Worm (Caenorhabditis elegans): ENCODE data around the gene fbxa-151.
"Not testable (repeated sequence)": the region's sequence is repeated elsewhere in the genome, so short reads cannot be mapped to it uniquely, and the experiment has no call there.

fbxa-151 gene

DNA sequence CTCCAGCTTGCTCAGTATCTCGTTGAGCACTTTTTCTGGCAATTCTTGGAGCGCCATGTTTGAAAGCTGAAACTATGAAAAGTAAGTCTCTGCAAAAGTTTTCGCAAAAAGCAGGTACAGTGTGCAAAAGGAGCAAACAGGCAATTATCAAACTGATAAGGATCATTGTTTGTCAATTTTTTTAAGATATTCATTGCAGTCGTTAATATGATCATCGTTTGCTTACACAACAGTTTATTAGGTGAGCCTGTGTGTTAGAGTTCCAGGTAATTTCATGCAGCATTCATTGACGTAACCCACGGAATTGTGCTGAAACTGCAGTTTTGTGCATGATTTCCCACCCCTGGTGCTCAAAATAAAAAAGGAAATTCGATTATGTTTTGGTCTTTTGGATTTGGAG lies at the start of gene fbxa-151:
TSS of gene fbxa-151 (minus strand) at position 101 of the 400 bp plus-strand sequence.
- TF ChIP-seq zip-5 (tag; optimal IDR thresholded peaks at IDR 0.05); F13H6.1 (tag; optimal IDR thresholded peaks at IDR 0.05); hlh-13 (GFP tag; optimal IDR thresholded peaks at IDR 0.05): not testable (repeated sequence)

DNA sequence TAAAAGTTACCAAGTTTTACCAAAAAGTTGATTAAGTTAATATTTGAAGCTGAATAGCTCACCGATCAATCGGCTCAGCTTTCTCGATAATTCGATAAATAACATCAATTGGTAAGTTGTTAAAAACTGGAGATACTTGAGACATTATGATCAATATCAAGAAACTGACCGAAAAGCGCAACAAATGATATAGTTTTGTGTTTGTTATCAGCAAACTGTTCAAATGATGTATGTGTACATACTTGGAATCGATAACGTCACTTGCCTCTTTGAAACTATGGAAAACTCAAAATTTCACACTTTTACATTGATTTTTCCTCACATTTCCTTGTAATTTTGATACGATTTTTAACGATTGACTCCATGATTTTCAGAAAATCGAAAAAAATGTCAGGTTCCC lies 48.3 kb upstream of the fbxa-151 start, which contains the start of the genes fbxa-80 and fbxa-19:
TSS of gene fbxa-80 (minus strand) at position 173 of the 400 bp plus-strand sequence.
TSS of gene fbxa-19 (plus strand) at position 364 of the 400 bp plus-strand sequence.
- no peak for TF ChIP-seq pqm-1 (tag; optimal IDR thresholded peaks at IDR 0.05)
- TF ChIP-seq nfya-1 (tag; optimal IDR thresholded peaks at IDR 0.05) = no peak
- no peak for TF ChIP-seq ttx-3 (tag; optimal IDR thresholded peaks at IDR 0.05)
- no peak for TF ChIP-seq ceh-9 (tag; optimal IDR thresholded peaks at IDR 0.05)
- no peak for TF ChIP-seq T23F11.4 (GFP tag; optimal IDR thresholded peaks at IDR 0.05)
- no peak for TF ChIP-seq sox-4 (tag; optimal IDR thresholded peaks at IDR 0.05)
- TF ChIP-seq odd-2 (tag; optimal IDR thresholded peaks at IDR 0.05) = no peak
- TF ChIP-seq Y22D7AL.16 (tag; optimal IDR thresholded peaks at IDR 0.05) = no peak
- TF ChIP-seq elt-4 (tag; optimal IDR thresholded peaks at IDR 0.05) = no peak
- TF ChIP-seq nhr-11 (tag; optimal IDR thresholded peaks at IDR 0.05) = no peak

DNA sequence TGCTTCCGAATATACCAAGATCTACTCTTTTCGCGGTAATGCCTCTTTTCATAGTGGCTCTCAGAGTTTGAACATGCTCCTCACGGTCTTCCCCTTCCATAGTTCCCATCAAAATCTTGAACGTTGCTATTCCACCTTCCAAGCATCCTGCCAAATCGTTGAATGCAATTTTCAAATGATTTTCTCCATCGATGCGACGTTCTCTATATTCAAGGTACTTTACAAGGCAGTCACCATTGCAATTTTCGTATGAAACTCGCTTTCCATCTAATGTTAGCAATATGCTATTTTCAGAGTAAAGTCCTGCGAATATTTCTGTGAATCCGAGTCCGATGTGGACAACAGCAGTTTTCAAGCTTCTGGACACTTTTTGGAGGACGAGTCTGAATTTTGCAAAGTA lies 47.6 kb upstream of the fbxa-151 start:
- TF ChIP-seq elt-2 (tag; optimal IDR thresholded peaks at IDR 0.05) = no peak
- TF ChIP-seq Y22D7AL.16 (tag; optimal IDR thresholded peaks at IDR 0.05) = no peak
- TF ChIP-seq ref-2 (tag; optimal IDR thresholded peaks at IDR 0.05) = no peak
- no peak for TF ChIP-seq ceh-6 (GFP tag; optimal IDR thresholded peaks at IDR 0.05)
- TF ChIP-seq pax-1 (tag; optimal IDR thresholded peaks at IDR 0.05) = no peak
- TF ChIP-seq fkh-10 (GFP tag; optimal IDR thresholded peaks at IDR 0.05) = no peak
- TF ChIP-seq C08G9.2 (tag; optimal IDR thresholded peaks at IDR 0.05) = no peak
- no peak for TF ChIP-seq pqm-1 (tag; optimal IDR thresholded peaks at IDR 0.05)
- no peak for TF ChIP-seq ceh-2 (tag; optimal IDR thresholded peaks at IDR 0.05)
- no peak for TF ChIP-seq ahr-1 (tag; optimal IDR thresholded peaks at IDR 0.05)
- TF ChIP-seq unc-3 (GFP tag; conservative IDR thresholded peaks at IDR 0.05) = no peak
- no peak for TF ChIP-seq unc-3 (tag; optimal IDR thresholded peaks at IDR 0.05)

DNA sequence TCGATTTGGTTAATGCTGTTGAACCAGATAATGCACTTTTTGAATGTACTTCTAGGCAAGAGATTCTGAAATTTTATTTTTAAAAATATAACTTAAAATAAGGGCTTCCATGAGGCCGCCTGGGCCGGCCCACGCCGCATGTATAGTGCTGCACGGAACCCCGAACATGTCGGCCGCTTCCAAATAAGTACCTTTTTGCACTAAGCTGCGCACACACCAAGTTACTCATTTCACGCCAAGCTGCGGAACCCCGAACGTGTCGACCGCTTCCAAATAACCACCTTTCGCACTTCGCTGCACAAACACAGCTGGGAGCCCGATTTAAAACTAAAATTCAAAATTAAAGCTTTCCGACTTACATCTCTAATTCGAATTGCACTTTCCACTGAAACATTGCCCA lies 44.7 kb upstream of the fbxa-151 start:
- TF ChIP-seq unc-55 (GFP tag; optimal IDR thresholded peaks at IDR 0.05) = no peak
- no peak for TF ChIP-seq unc-3 (GFP tag; conservative IDR thresholded peaks at IDR 0.05)
- TF ChIP-seq unc-3 (tag; optimal IDR thresholded peaks at IDR 0.05) = no peak
- TF ChIP-seq pax-1 (tag; optimal IDR thresholded peaks at IDR 0.05) = no peak
- no peak for TF ChIP-seq ceh-22 (tag; optimal IDR thresholded peaks at IDR 0.05)
- no peak for TF ChIP-seq syd-9 (tag; optimal IDR thresholded peaks at IDR 0.05)
- no peak for TF ChIP-seq elt-4 (tag; optimal IDR thresholded peaks at IDR 0.05)
- TF ChIP-seq fax-1 (tag; optimal IDR thresholded peaks at IDR 0.05) = no peak
- TF ChIP-seq lim-6 (tag; optimal IDR thresholded peaks at IDR 0.05) = no peak
- TF ChIP-seq F13H6.1 (tag; optimal IDR thresholded peaks at IDR 0.05) = no peak
- TF ChIP-seq fkh-6 (tag; optimal IDR thresholded peaks at IDR 0.05) = no peak
- TF ChIP-seq C38D4.7 (GFP tag; optimal IDR thresholded peaks at IDR 0.05) = no peak
- no peak for TF ChIP-seq ceh-2 (tag; optimal IDR thresholded peaks at IDR 0.05)
- TF ChIP-seq tbx-7 (tag; optimal IDR thresholded peaks at IDR 0.05) = no peak
- TF ChIP-seq dmd-4 (tag; optimal IDR thresholded peaks at IDR 0.05; ENCODE audit: borderline replicate concordance) = no peak

DNA sequence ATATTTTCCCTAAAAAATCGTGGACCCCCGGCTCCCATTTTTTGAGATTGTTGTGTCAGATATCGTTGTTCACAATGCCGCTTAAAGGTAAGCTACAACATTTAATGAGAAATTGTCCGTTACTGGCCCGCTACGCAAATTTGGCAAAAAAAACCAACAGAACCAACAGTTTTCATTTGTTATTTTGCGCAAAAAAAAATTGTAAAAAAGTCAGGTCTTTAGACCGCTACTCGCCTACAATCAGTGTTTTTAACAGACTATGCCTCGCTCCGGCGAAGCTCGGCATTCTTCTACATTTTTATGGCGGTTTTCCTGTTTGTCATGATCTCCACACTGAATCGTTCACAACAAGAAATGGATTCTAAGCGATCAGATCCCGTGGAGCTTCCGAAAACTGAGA lies 42.2 kb upstream of the fbxa-151 start, which contains the start of gene Y82E9BL.12:
TSS of gene Y82E9BL.12 (plus strand) at position 301 of the 400 bp plus-strand sequence.
- TF ChIP-seq madf-2 (tag; optimal IDR thresholded peaks at IDR 0.05) (no peak), tbx-7 (tag; optimal IDR thresholded peaks at IDR 0.05) (no peak), ama-1 (optimal IDR thresholded peaks at IDR 0.05) (no peak)
